Fruit fly (Drosophila melanogaster): ENCODE results near the gene Nubp1.

DNA sequence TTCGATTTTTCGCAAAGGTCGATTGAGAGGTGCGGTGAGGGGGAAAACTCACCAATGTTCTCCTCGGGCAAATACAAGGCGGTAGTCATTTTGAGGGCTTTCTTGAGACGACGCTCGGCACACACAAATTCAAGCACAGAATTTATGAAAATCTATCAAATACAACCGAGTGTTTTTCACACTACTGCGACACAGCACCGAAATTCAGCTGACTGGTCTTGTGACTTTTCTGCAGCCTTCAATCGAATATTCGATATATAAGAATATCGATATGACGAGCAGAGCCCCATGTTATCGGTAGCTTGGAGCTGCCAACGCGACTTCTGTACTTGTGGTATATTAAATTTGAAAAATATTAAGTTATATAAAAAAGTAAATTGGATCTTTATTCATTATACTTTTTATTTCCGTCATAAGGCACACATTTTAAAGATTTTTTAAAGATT is 4.7 kb upstream of the Nubp1 start, which contains the start of gene VhaSFD:
- TF ChIP-seq CTCF (optimal IDR thresholded peaks at IDR 0.05) = no peak
- TF ChIP-seq CG8478 (optimal IDR thresholded peaks at IDR 0.05) = no peak
